Fruit fly (Drosophila melanogaster) whole organism, prepupa: Measurements from ENCODE around the gene cactin.

Experiments
- Blimp-1 ChIP-seq: fragments of 200-800 bp; sonication (Bioruptor generic); optimal IDR thresholded peaks from 3 replicates; lab custom pipeline; 2017; ENCODE audit warnings: missing biosample characterization, missing genetic modification characterization, mild to moderate bottlenecking, moderate library complexity, missing genetic modification reagents
- CG10669 ChIP-seq: fragments of 200-800 bp; sonication (Bioruptor generic); optimal IDR thresholded peaks from 3 replicates; lab custom pipeline; 2018; ENCODE audit warnings: missing biosample characterization, mild to moderate bottlenecking, missing genetic modification characterization, moderate library complexity
- CG11762 ChIP-seq: fragments of 200-800 bp; sonication (Bioruptor generic); optimal IDR thresholded peaks from 3 replicates; lab custom pipeline; 2016; ENCODE audit warnings: missing biosample characterization, missing genetic modification characterization; ENCODE audit not compliant: insufficient read depth
- CG6276 ChIP-seq: fragments of 200-800 bp; sonication (Bioruptor generic); optimal IDR thresholded peaks from 2 replicates; lab custom pipeline; 2017; ENCODE audit warnings: missing biosample characterization, mild to moderate bottlenecking, missing genetic modification characterization
- CG6808 ChIP-seq: fragments of 200-800 bp; sonication (Bioruptor generic); optimal IDR thresholded peaks from 3 replicates; lab custom pipeline; 2017; ENCODE audit warnings: missing biosample characterization, missing genetic modification characterization, mild to moderate bottlenecking, moderate library complexity, missing genetic modification reagents
- vri ChIP-seq: fragments of 200-800 bp; sonication (Bioruptor generic); optimal IDR thresholded peaks from 3 replicates; lab custom pipeline; 2016; ENCODE audit warnings: missing biosample characterization, mild to moderate bottlenecking, missing genetic modification characterization

dm6 chrX:20426818-20427217 is 2.9 kb downstream of the cactin start, which contains the start of gene CG15456:
- TF ChIP-seq CG6808, result no peak
- no peak for TF ChIP-seq vri (GFP tag; lab: Kevin White, UChicago)
- no peak for TF ChIP-seq CG11762 (GFP tag; lab: Kevin White, UChicago)
- no peak for TF ChIP-seq Blimp-1 (GFP tag; lab: Kevin White, UChicago)
- TF ChIP-seq CG10669 (GFP tag; lab: Kevin White, UChicago), result no peak
- TF ChIP-seq CG6276 (GFP tag; lab: Kevin White, UChicago), result no peak
